Worm (Caenorhabditis elegans) whole organism, mixed stage, embryonic: ENCODE measurements around the gene clec-205.

Experiments
- ham-2 ChIP-seq: fragments of 200-800 bp; sonication (Bioruptor generic); optimal IDR thresholded peaks from 2 replicates; lab custom pipeline; 2018; ENCODE audit warnings: mild to moderate bottlenecking, missing genetic modification characterization, missing compliant biosample characterization
- lsy-2 ChIP-seq: fragments of 150-350 bp; optimal IDR thresholded peaks from 2 replicates; lab custom pipeline; 2014; ENCODE audit warnings: missing biosample characterization, missing genetic modification characterization
- mls-2 ChIP-seq: sonication (generic microtip); optimal IDR thresholded peaks from 2 replicates; lab custom pipeline; 2016; ENCODE audit warnings: mild to moderate bottlenecking, missing genetic modification characterization, moderate library complexity, missing compliant biosample characterization
- sptf-1 ChIP-seq: sonication (generic microtip); optimal IDR thresholded peaks from 2 replicates; lab custom pipeline; 2017; ENCODE audit warnings: mild to moderate bottlenecking, missing genetic modification characterization, moderate library complexity, missing compliant biosample characterization

DNA sequence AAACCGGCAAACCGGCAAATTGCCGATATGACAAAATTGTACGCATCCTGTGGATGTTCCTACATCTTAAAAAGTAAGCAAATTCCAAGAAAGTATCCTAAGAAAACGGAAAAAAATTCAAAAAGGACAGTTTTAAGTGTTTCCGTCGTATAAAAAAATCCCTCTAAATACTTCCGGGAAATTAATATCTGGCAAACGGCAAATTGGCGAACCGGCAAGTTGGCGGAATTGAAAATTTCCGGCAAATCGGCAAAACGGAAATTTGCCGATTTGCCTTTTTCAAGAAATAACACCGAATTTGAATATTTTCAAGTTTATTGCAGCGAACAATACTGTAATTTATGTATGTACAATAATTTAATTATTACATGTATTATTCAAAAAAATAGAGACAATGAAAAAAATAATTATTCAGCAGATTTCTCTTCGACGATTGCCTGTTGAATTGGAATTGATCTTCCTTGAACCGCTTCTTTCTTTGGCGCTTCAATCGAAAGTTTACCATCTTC is 43.4 kb downstream of the clec-205 start:
- TF ChIP-seq ham-2 (GFP tag; lab: Kevin White, UChicago) (no peak), mls-2 (tag; lab: Kevin White, UChicago) (no peak), sptf-1 (no peak), lsy-2 (no peak)
